Fruit fly (Drosophila melanogaster): ENCODE data around the gene CG13474.
A peak's percentile ranks its signal among the peaks of the same experiment; 100 is the strongest.

The CG13474 gene

DNA sequence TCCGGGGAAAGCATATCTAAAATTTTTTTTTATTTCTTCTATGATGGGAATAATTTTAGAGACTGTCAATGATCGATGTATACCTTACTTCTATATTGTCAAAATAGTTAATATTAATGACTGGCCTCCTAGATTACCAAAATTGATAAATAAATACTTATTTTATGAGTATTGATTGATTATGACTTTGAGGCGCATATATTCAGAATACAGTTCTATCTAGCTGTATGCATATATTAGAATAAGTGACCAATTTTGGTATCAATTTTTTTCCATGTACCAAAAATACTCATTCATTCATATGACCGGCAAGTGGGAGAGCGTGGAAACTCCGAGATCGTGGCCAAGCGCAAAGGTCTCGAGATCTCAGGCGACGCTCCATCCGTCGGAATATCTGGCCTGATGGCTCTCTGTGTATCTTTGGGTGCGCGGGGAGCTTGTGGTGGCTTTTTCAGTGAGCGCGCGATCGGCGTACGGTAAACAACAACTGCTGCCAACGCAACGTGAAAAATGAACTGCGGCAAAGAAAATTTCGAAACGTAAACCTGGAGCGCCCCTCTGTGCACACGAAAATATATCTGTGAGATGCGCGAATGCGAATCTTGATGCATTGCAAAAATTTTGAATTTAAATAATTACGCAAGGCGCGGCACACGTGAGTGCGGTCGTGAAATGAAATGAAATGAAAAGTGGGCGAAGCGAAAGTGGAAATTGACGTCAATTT, 24.4 kb downstream of the CG13474 start, which contains the start of the genes CG43121 and ome (continued):
- TF ChIP-seq Hr78 (GFP tag; optimal IDR thresholded peaks at IDR 0.05) (peak in 1 of 2 experiments; percentile 36), Hsf (GFP tag; optimal IDR thresholded peaks at IDR 0.05) (no peak), Fer2 (tag; optimal IDR thresholded peaks at IDR 0.05) (no peak), D19A (tag; optimal IDR thresholded peaks at IDR 0.05) (no peak), kni (GFP tag; optimal IDR thresholded peaks at IDR 0.05) (peak; percentile 3), CG10654 (GFP tag; optimal IDR thresholded peaks at IDR 0.05) (no peak), Aef1 (GFP tag; IDR thresholded peaks at IDR 0.05) (0 out of 3 replicates have a peak, but pooled peaks have one; percentile 11), Ssrp (tag; optimal IDR thresholded peaks at IDR 0.05) (no peak), CG32532 (GFP tag; IDR thresholded peaks at IDR 0.05) (peak; percentile 31; the same call in 1 of the 2 replicates), yki (optimal IDR thresholded peaks at IDR 0.05) (no peak), CG10959 (GFP tag; IDR thresholded peaks at IDR 0.05) (0 out of 2 replicates have a peak, but pooled peaks have one; percentile 5), NfI (GFP tag; optimal IDR thresholded peaks at IDR 0.05) (peak; percentile 11), Max (GFP tag; optimal IDR thresholded peaks at IDR 0.05) (no peak), Ets65A (GFP tag) (no peak), CG13894 (tag; optimal IDR thresholded peaks at IDR 0.05) (no peak), CG2678 (tag; optimal IDR thresholded peaks at IDR 0.05) (no peak), CG11247 (GFP tag; IDR thresholded peaks at IDR 0.05) (no peak), Taf1 (GFP tag; IDR thresholded peaks at IDR 0.05) (no peak), HLHmδ (GFP tag; optimal IDR thresholded peaks at IDR 0.05) (no peak), ssp (GFP tag; IDR thresholded peaks at IDR 0.05) (no peak), bigmax (GFP tag; optimal IDR thresholded peaks at IDR 0.05) (no peak), hb (GFP tag; IDR thresholded peaks at IDR 0.05; ENCODE audit: partially characterized antibody) (no peak), Dad (GFP tag; optimal IDR thresholded peaks at IDR 0.05) (no peak), NC2β (GFP tag; optimal IDR thresholded peaks at IDR 0.05) (peak; percentile 9), CG7357 (GFP tag; IDR thresholded peaks at IDR 0.05) (no peak), mirr (GFP tag; optimal IDR thresholded peaks at IDR 0.05) (peak; percentile 21), rib (GFP tag; IDR thresholded peaks at IDR 0.05) (peak; percentile 58; the same call in 1 of the 2 replicates), unpg (GFP tag; optimal IDR thresholded peaks at IDR 0.05) (peak; percentile 22), CG30403 (GFP tag; optimal IDR thresholded peaks at IDR 0.05) (peak; percentile 26), PHDP (tag; optimal IDR thresholded peaks at IDR 0.05) (peak; percentile 28), toy (GFP tag; IDR thresholded peaks at IDR 0.05) (no peak), ftz-f1 (GFP tag; optimal IDR thresholded peaks at IDR 0.05) (peak; percentile 13), CG13296 (GFP tag; optimal IDR thresholded peaks at IDR 0.05) (peak; percentile 55), Usf (GFP tag; optimal IDR thresholded peaks at IDR 0.05) (no peak), Mrtf (GFP tag; IDR thresholded peaks at IDR 0.05) (no peak), CG7556 (GFP tag; optimal IDR thresholded peaks at IDR 0.05) (no peak), NFAT (GFP tag; IDR thresholded peaks at IDR 0.05) (no peak), wdn (GFP tag; IDR thresholded peaks at IDR 0.05) (no peak), ems (GFP tag; optimal IDR thresholded peaks at IDR 0.05) (no peak), CG12659 (GFP tag; optimal IDR thresholded peaks at IDR 0.05) (peak; percentile 11), dysf (GFP tag; IDR thresholded peaks at IDR 0.05) (0 out of 3 replicates have a peak, but pooled peaks have one; percentile 10), CoRest (tag; optimal IDR thresholded peaks at IDR 0.05) (no peak), Rfx (GFP tag; IDR thresholded peaks at IDR 0.05) (no peak), CG10147 (GFP tag; optimal IDR thresholded peaks at IDR 0.05) (no peak), lbe (GFP tag; optimal IDR thresholded peaks at IDR 0.05) (no peak), CG32767 (GFP tag; IDR thresholded peaks at IDR 0.05) (no peak), tgo (GFP tag; IDR thresholded peaks at IDR 0.05) (no peak), bowl (GFP tag; IDR thresholded peaks at IDR 0.05) (no peak), cwo (GFP tag; optimal IDR thresholded peaks at IDR 0.05) (peak; percentile 61), CG17359 (tag; optimal IDR thresholded peaks at IDR 0.05) (peak; percentile 30)

Measured in whole organism, embryonic.